Worm (Caenorhabditis elegans) whole organism, early embryonic: Measurements from ENCODE around the gene msp-40.

ENCODE experiments used
- B0310.2 ChIP-seq: sonication (generic microtip); optimal IDR thresholded peaks from 2 replicates; lab custom pipeline; 2016; ENCODE audit warnings: mild to moderate bottlenecking, missing genetic modification characterization, missing compliant biosample characterization
- F13C5.2 ChIP-seq: sonication (generic microtip); optimal IDR thresholded peaks from 2 replicates; lab custom pipeline; 2017; ENCODE audit warnings: mild to moderate bottlenecking, missing genetic modification characterization, inconsistent platforms, missing compliant biosample characterization
- aly-1 ChIP-seq: sonication (generic microtip); optimal IDR thresholded peaks from 2 replicates; lab custom pipeline; 2016; ENCODE audit warnings: missing genetic modification characterization, missing compliant biosample characterization
- ama-1 ChIP-seq: fragments of 150-350 bp; optimal IDR thresholded peaks from 2 replicates; lab custom pipeline; 2014
- ceh-13 ChIP-seq: fragments of 200-800 bp; sonication (Bioruptor generic); optimal IDR thresholded peaks from 2 replicates; lab custom pipeline; 2018; ENCODE audit warnings: mild to moderate bottlenecking, missing genetic modification characterization, missing compliant biosample characterization
- ceh-36 ChIP-seq: sonication (generic microtip); optimal IDR thresholded peaks from 2 replicates; lab custom pipeline; 2016; ENCODE audit warnings: missing genetic modification characterization, inconsistent platforms, missing compliant biosample characterization
- ets-7 ChIP-seq: sonication (generic microtip); optimal IDR thresholded peaks from 2 replicates; lab custom pipeline; 2016; ENCODE audit warnings: missing genotype, missing genetic modification characterization, missing compliant biosample characterization
- flt-1 ChIP-seq: fragments of 200-800 bp; sonication (Bioruptor generic); IDR thresholded peaks from 2 replicates; pipeline ENCODE4 v1.3.6; 2022; ENCODE audit warnings: missing genetic modification characterization, missing compliant biosample characterization
- hmbx-1 ChIP-seq: sonication (generic microtip); optimal IDR thresholded peaks from 2 replicates; lab custom pipeline; 2016; ENCODE audit warnings: mild to moderate bottlenecking, missing genetic modification characterization, missing compliant biosample characterization
- hmg-4 ChIP-seq: fragments of 200-800 bp; sonication (Bioruptor generic); optimal IDR thresholded peaks from 2 replicates; lab custom pipeline; 2018; ENCODE audit warnings: mild to moderate bottlenecking, missing genetic modification characterization, missing compliant biosample characterization
- hnd-1 ChIP-seq: sonication (generic microtip); optimal IDR thresholded peaks from 2 replicates; lab custom pipeline; 2016; ENCODE audit warnings: missing genetic modification characterization, missing compliant biosample characterization
- pes-1 ChIP-seq: fragments of 200-800 bp; sonication (Bioruptor generic); IDR thresholded peaks from 2 replicates; pipeline ENCODE4 v1.3.6; 2022; ENCODE audit warnings: missing genetic modification reagents, missing genetic modification characterization, missing compliant biosample characterization
- scrt-1 ChIP-seq: fragments of 200-800 bp; sonication (Bioruptor generic); IDR thresholded peaks from 2 replicates; pipeline ENCODE4 v1.3.6; 2022; ENCODE audit warnings: missing genetic modification characterization, missing compliant biosample characterization
- sea-1 ChIP-seq: fragments of 200-800 bp; sonication (Bioruptor generic); conservative IDR thresholded peaks from 2 replicates; pipeline ENCODE4 v1.3.6; 2022; ENCODE audit warnings: missing genetic modification characterization, missing compliant biosample characterization
- tbx-11 ChIP-seq: fragments of 200-800 bp; sonication (Bioruptor generic); IDR thresholded peaks from 2 replicates; pipeline ENCODE4 v1.3.6; 2022; ENCODE audit warnings: missing genetic modification characterization, missing compliant biosample characterization
- tbx-37 ChIP-seq: fragments of 200-800 bp; sonication (Bioruptor generic); conservative IDR thresholded peaks from 2 replicates; pipeline ENCODE4 v1.3.6; 2022; ENCODE audit warnings: missing genetic modification reagents, missing genetic modification characterization, missing compliant biosample characterization
- tra-4 ChIP-seq: sonication (generic microtip); optimal IDR thresholded peaks from 2 replicates; lab custom pipeline; 2017; ENCODE audit warnings: missing genetic modification characterization, missing compliant biosample characterization

Gene msp-40

DNA sequence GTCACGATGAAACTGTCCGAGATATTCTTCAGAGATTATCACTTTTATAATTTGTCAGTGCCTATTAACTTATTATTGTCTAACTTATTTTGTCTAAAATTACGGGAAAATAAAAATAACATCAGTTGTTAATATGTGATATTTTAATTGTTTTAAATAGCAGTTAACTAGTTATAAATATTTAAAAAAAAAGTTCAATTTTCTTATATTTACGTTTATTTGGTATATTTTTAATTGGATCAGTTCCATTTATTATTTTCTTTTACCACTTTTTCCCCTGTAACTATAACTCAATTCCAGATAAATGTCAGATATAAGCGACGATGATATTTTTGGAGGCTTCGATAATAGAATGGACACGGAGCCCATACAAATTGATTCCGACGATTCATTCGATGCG, 29.8 kb upstream of the msp-40 start, which contains the start of gene C33F10.4:
Gene C33F10.4 (plus strand): TSS at position 301 of the 400 bp plus-strand sequence.
- TF ChIP-seq ets-7 (no peak), scrt-1 (GFP tag; lab: Robert Waterston, UW) (no peak), F13C5.2 (no peak), hmg-4 (GFP tag; lab: Kevin White, UChicago) (no peak), B0310.2 (tag; lab: Kevin White, UChicago) (no peak), tbx-37 (no peak), ceh-36 (tag; lab: Kevin White, UChicago) (no peak), flt-1 (GFP tag; lab: Robert Waterston, UW) (no peak), hnd-1 (no peak), sea-1 (GFP tag; lab: Robert Waterston, UW) (no peak), pes-1 (GFP tag; lab: Robert Waterston, UW) (no peak), ama-1 (lab: Kevin White, UChicago) (no peak), tra-4 (tag; lab: Kevin White, UChicago) (no peak), tbx-11 (no peak)

DNA sequence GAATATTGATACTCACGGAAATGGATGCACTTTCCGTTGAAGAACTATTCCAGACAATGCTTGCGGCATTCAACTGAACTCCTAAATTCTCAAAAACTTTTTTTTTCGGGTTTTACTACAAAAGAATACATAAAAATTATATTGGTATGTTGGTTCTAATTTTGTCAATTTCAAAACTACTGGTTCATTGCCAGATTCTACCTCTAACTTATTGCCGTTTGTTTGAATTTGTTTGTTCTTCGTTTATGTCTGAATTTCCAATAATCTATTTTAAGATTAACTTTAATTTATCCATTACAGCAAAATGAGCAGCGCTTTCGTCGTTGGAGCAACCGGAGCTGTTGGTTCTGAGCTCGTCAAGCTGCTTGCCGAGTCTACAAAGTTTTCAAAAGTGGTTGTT, 28.1 kb upstream of the msp-40 start, which contains the start of gene C33F10.14:
Gene C33F10.14 (plus strand): TSS at position 301 of the 400 bp plus-strand sequence.
- no peak for TF ChIP-seq hmbx-1 (tag; lab: Kevin White, UChicago)
- TF ChIP-seq hnd-1 = no peak
- TF ChIP-seq aly-1 (tag; lab: Kevin White, UChicago) = no peak
- TF ChIP-seq tbx-11 = no peak
- no peak for TF ChIP-seq hmg-4 (GFP tag; lab: Kevin White, UChicago)
- TF ChIP-seq pes-1 (GFP tag; lab: Robert Waterston, UW) = no peak
- no peak for TF ChIP-seq tra-4 (tag; lab: Kevin White, UChicago)
- TF ChIP-seq flt-1 (GFP tag; lab: Robert Waterston, UW) = no peak
- TF ChIP-seq B0310.2 (tag; lab: Kevin White, UChicago) = no peak
- no peak for TF ChIP-seq ets-7
- no peak for TF ChIP-seq ama-1 (lab: Kevin White, UChicago)
- no peak for TF ChIP-seq ceh-36 (tag; lab: Kevin White, UChicago)
- TF ChIP-seq sea-1 (GFP tag; lab: Robert Waterston, UW) = no peak
- no peak for TF ChIP-seq F13C5.2
- TF ChIP-seq scrt-1 (GFP tag; lab: Robert Waterston, UW) = no peak
- no peak for TF ChIP-seq tbx-37
- TF ChIP-seq ceh-13 (GFP tag; lab: Kevin White, UChicago) = no peak

DNA sequence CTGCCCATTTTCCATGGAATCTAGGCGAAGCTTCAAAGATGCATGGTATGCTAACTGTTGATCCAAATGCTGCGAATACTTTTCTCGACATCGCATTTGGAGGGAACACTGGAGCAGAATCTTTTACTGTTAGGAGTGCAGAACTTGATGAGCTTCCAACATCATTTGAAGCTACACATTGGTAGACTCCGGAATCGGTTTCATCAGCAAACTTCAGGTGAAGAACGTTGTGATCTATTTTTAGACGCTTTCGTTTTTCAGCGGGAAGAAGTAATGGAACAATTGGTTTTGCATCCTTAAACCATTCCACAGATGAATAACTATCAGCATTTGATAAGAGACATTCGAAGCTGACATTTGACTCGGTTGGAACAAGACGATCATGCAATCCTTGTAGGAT, 24.7 kb upstream of the msp-40 start:
- TF ChIP-seq ceh-13 (GFP tag; lab: Kevin White, UChicago) (no peak), tbx-37 (no peak), aly-1 (tag; lab: Kevin White, UChicago) (no peak), scrt-1 (GFP tag; lab: Robert Waterston, UW) (no peak), ceh-36 (tag; lab: Kevin White, UChicago) (no peak), sea-1 (GFP tag; lab: Robert Waterston, UW) (no peak), tbx-11 (no peak), B0310.2 (tag; lab: Kevin White, UChicago) (no peak)

DNA sequence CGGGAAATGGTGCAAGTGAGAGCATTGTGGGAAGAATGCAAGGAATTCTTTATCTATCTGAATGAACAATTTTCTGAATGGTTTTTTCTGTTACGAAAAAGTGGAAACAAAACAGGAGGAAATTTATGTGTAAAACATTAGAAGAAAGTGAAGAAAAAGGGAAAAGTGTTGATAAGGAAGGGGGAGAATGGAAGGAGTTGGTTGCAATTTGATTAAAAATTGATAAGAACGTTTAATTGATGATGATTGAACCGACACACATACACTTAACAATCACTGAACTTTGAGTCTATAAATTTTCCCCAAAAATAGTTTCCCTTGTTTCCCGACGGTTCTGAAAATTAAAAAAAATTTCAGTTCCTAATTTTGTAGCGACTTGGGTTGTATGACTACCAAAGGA, 22.3 kb upstream of the msp-40 start:
- TF ChIP-seq ama-1 (lab: Kevin White, UChicago) (no peak), ceh-36 (tag; lab: Kevin White, UChicago) (no peak), pes-1 (GFP tag; lab: Robert Waterston, UW) (no peak), flt-1 (GFP tag; lab: Robert Waterston, UW) (no peak), aly-1 (tag; lab: Kevin White, UChicago) (no peak), F13C5.2 (no peak), ets-7 (no peak), B0310.2 (tag; lab: Kevin White, UChicago) (no peak), hnd-1 (no peak), ceh-13 (GFP tag; lab: Kevin White, UChicago) (no peak), tra-4 (tag; lab: Kevin White, UChicago) (no peak), hmg-4 (GFP tag; lab: Kevin White, UChicago) (no peak), hmbx-1 (tag; lab: Kevin White, UChicago) (no peak), scrt-1 (GFP tag; lab: Robert Waterston, UW) (no peak), tbx-37 (no peak), sea-1 (GFP tag; lab: Robert Waterston, UW) (no peak), tbx-11 (no peak)

DNA sequence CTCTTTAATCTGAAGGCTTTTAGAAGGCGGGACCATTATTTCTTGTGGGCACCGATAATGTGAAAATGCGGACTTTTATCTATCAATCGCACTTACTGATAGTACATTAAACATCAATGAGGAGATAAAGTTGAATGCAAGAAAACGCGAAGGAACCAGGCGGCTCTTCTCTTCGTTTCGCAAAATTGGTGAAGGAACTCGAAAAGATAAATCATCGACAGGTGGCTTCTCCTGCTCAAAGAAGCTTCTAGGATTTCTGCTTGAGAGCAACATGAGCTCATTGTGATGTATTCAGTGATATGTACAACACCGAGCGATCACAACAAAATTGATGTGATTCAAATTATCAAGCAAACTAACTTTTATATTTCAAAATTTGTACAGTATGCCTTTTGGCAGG, 19.4 kb upstream of the msp-40 start:
- no peak for TF ChIP-seq tbx-11
- TF ChIP-seq ama-1 (lab: Kevin White, UChicago) = no peak

DNA sequence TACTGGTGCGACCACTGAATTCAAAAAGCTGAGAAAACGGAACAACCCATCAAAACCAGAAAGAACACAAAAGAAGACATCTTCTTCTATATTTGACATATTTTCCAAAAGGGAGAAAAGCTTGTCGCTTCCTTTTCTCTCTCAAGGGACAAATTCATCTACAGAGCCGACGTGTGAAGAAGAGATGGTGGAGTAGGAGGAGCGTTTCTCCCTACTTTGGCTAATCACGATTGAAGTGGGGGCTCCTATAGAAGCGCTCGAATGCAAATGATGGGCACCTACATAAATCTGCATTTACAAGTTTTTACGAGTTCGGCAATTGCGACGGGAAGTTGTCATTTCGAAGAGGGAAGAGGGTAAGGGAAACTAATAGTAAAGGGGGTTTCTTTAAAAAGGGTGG, 19.0 kb upstream of the msp-40 start:
- no peak for TF ChIP-seq scrt-1 (GFP tag; lab: Robert Waterston, UW)
- no peak for TF ChIP-seq flt-1 (GFP tag; lab: Robert Waterston, UW)
- TF ChIP-seq aly-1 (tag; lab: Kevin White, UChicago) = no peak
- TF ChIP-seq ama-1 (lab: Kevin White, UChicago) = no peak
- TF ChIP-seq ceh-36 (tag; lab: Kevin White, UChicago) = no peak
- TF ChIP-seq hnd-1 = no peak

DNA sequence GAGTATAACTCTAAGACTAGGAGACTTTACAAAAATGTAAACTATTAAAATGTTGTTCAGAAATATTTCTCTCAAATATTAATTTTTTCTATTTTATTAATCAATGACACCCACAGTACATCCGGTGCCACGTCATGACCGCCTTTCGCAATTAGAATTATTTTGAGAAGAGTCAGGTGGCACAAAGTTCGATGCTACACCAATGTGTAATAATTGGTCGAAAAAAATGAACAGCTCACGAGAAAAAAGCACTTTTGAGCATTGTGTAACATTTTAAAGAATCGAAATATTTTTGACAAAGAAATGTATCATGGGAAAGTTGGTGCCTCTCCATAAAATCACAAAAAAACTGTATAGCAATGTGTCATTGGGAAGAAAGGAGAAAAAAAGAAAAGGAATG, 18.5 kb upstream of the msp-40 start:
- TF ChIP-seq hnd-1 (no peak), hmg-4 (GFP tag; lab: Kevin White, UChicago) (no peak), hmbx-1 (tag; lab: Kevin White, UChicago) (no peak), aly-1 (tag; lab: Kevin White, UChicago) (no peak), ama-1 (lab: Kevin White, UChicago) (no peak), scrt-1 (GFP tag; lab: Robert Waterston, UW) (no peak), tbx-37 (no peak), sea-1 (GFP tag; lab: Robert Waterston, UW) (no peak), pes-1 (GFP tag; lab: Robert Waterston, UW) (no peak), flt-1 (GFP tag; lab: Robert Waterston, UW) (no peak)

DNA sequence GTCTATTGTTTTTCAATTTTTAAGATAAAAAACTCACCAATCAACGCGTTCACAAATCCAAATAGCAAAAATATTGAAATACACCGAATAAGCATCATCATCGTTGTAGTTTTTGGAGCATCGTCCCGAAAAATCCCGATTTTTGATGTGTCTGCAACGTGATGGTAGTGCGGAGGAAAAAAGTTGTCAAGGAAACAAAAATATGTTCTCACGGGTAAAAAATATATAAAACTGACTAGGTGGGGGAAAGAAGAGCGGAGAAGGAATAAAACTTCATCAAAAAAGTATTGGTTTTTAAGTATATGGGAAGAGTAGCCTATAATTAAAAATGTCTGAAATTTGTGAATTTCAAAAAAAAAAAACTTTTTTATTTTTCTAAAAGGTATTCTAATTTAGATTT, 13.2 kb upstream of the msp-40 start, which contains the start of gene rig-6:
Gene rig-6 (minus strand): TSS at position 101 of the 400 bp plus-strand sequence.
- TF ChIP-seq scrt-1 (GFP tag; lab: Robert Waterston, UW) = no peak
- TF ChIP-seq F13C5.2 = no peak
- TF ChIP-seq flt-1 (GFP tag; lab: Robert Waterston, UW) = no peak
- no peak for TF ChIP-seq ceh-13 (GFP tag; lab: Kevin White, UChicago)
- TF ChIP-seq tra-4 (tag; lab: Kevin White, UChicago) = no peak
